Worm (Caenorhabditis elegans): ENCODE data around the gene F55G7.3.
A peak's percentile ranks its signal among the peaks of the same experiment; 100 is the strongest.

The F55G7.3 gene

DNA sequence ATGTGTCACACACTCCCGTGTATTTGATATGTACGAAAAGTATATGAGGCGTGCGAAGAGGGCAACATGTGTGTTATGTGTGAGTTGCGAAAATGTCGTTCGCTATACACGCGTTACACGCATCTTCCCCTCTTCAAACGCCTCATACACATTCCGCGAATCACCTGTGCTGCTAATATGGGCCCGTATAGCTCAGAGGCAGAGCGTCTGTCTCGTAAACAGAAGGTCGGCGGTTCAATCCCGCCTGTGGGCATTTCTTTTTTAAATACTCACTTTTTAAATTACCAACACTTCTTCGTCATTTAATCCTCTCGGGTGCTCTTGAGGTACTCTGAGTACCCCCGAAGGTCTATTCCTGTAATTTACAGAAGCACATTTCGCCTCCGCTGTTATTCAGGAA is 8.3 kb downstream of the F55G7.3 start:
- TF ChIP-seq W03F9.2 (tag; optimal IDR thresholded peaks at IDR 0.05) (no peak), dao-5 (tag; optimal IDR thresholded peaks at IDR 0.05) (no peak), him-1 (tag; optimal IDR thresholded peaks at IDR 0.05) (no peak)

DNA sequence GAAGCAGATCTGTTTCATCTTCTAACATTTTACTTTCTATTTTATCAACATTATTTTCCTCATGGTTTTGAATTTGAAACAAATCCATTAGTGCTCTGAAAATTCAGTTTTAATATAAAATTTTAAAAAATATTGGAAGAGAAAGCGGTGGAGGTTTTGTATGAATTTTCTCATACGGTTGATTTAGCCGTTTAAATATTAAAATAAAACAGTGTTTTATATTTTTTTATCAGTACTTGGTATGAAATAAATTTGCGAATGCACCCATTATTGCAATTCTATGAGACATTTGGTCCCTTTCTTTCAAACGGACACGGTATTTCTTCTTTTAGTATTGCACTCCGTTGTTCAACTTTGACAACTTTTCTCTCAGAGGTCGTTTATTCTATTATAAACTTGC is 10.3 kb downstream of the F55G7.3 start, which contains the start of gene dot-1.4:
TSS of gene dot-1.4 (minus strand) at position 101 of the 400 bp plus-strand sequence.
- TF ChIP-seq him-1 (tag; optimal IDR thresholded peaks at IDR 0.05) (no peak), W03F9.2 (tag; optimal IDR thresholded peaks at IDR 0.05) (no peak), dao-5 (tag; optimal IDR thresholded peaks at IDR 0.05) (no peak)

ce11 chrX:11927585-11927984 is 14.3 kb downstream of the F55G7.3 start, which contains the start of gene F55G7.4:
F55G7.4 (plus strand) TSS chrX:11927885.
- no peak for TF ChIP-seq him-1 (tag; optimal IDR thresholded peaks at IDR 0.05)
- TF ChIP-seq W03F9.2 (tag; optimal IDR thresholded peaks at IDR 0.05) = no peak
- TF ChIP-seq dao-5 (tag; optimal IDR thresholded peaks at IDR 0.05) = no peak

DNA sequence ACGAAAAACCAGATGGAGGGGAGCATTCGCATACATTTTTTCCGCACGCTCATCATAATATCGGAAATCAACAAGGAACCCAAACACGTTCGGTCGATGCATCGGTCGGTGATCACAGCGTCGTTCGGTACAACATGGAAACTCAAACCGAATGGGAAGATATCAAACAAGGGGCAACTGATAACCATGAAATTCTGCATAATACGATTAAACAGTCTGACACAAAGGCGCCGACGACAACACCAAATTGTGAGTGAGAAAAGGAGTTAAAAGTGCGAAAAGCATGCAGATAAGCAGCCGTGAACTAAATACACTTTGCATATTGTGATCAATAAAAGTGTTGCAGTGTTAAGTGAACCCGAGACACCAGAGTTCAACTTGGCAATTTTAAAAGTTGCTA is 16.6 kb downstream of the F55G7.3 start:
- TF ChIP-seq dao-5 (tag; optimal IDR thresholded peaks at IDR 0.05) = no peak
- TF ChIP-seq him-1 (tag; optimal IDR thresholded peaks at IDR 0.05) = no peak
- no peak for TF ChIP-seq W03F9.2 (tag; optimal IDR thresholded peaks at IDR 0.05)

- TF ChIP-seq W03F9.2 (tag; optimal IDR thresholded peaks at IDR 0.05) (peak; percentile 32), dao-5 (tag; optimal IDR thresholded peaks at IDR 0.05) (no peak), him-1 (tag; optimal IDR thresholded peaks at IDR 0.05) (no peak)
Measured at ce11 chrX:11924158-11924557, 17.7 kb downstream of the F55G7.3 start, which contains the start of gene F55G7.1. F55G7.1 (plus strand) TSS chrX:11924433.

DNA sequence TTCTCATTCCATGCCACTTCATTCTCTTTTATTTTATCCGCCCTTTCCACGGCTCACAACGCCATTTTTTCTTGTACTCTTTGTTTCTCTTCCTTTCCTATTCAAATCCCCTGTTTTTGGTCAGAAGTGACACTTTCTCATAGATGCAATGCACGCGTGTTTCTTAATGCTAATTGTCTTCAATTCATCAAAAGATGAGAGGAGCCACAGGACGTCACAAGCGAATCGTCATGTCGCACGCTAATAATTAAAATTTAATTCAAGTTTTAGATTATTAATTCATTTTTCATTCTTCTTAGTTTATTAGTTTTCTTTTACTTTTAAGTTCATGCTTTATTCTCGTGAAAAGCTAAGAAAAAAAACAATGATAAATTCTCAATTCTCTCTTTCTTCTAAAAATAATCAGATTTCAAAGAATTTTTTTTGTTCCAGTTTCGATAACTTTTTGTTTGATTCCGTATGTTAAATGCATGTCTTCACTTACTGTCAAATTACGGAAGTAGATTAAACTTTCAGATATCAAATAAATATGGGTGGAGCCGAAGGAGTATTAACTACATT is 21.0 kb downstream of the F55G7.3 start, which contains the start of gene Y62H9A.14:
TSS of gene Y62H9A.14 (plus strand) at position 511 of the 561 bp plus-strand sequence.
- TF ChIP-seq him-1 (tag; optimal IDR thresholded peaks at IDR 0.05) = no peak
- TF ChIP-seq dao-5 (tag; optimal IDR thresholded peaks at IDR 0.05) = no peak
- TF ChIP-seq W03F9.2 (tag; optimal IDR thresholded peaks at IDR 0.05) = no peak

DNA sequence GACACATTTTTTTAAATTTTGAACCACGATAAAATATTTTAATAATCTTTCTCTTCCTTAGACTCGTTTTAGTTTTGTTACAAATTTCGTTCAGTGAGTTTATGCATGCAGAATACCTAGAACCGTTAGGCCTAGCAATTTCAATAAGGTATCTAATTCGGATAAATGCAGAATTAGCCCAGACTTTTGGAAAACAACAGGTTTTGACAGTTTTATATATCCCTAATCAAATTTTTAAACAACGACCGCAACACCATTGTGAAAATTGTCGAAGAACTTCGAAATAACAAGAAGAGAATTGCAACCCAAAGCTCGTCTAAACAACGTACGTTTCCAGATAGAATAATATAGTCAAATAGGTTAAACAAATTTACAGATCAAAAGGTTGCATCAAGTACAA is 23.9 kb downstream of the F55G7.3 start, which contains the start of gene Y62H9A.16:
TSS of gene Y62H9A.16 (plus strand) at position 301 of the 400 bp plus-strand sequence.
- no peak for TF ChIP-seq dao-5 (tag; optimal IDR thresholded peaks at IDR 0.05)
- no peak for TF ChIP-seq W03F9.2 (tag; optimal IDR thresholded peaks at IDR 0.05)
- no peak for TF ChIP-seq him-1 (tag; optimal IDR thresholded peaks at IDR 0.05)

- TF ChIP-seq W03F9.2 (tag; optimal IDR thresholded peaks at IDR 0.05) (no peak), him-1 (tag; optimal IDR thresholded peaks at IDR 0.05) (no peak), dao-5 (tag; optimal IDR thresholded peaks at IDR 0.05) (no peak)
Measured at ce11 chrX:11916705-11917104, 25.1 kb downstream of the F55G7.3 start, which contains the start of gene Y62H9A.13. Y62H9A.13 (plus strand) TSS chrX:11917005.

DNA sequence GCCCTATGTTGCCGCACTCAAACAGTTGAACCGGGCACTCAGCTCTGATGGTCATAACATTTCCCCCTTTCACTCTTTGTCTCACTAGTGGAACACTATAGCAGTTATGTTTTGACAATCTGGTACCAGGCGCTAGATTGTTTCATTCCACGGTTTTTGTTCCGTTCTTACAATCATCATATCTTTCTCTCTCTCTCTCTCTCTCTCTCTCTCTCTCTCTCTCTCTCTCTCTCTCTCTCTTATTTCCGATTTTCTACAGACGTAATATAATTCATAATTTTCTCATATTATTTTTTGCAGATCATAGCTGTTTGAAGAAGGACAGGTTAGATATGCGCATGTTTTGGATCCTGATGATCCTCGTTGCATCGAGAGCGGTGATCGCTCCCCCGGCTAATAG is 28.0 kb downstream of the F55G7.3 start, which contains the start of gene Y62H9A.12:
TSS of gene Y62H9A.12 (plus strand) at position 301 of the 400 bp plus-strand sequence.
- TF ChIP-seq dao-5 (tag; optimal IDR thresholded peaks at IDR 0.05) = no peak
- TF ChIP-seq him-1 (tag; optimal IDR thresholded peaks at IDR 0.05) = no peak
- TF ChIP-seq W03F9.2 (tag; optimal IDR thresholded peaks at IDR 0.05) = no peak

ce11 chrX:11910046-11910445 is 31.8 kb downstream of the F55G7.3 start, which contains the start of gene Y62H9A.15:
Y62H9A.15 (minus strand) TSS chrX:11910145.
- TF ChIP-seq W03F9.2 (tag; optimal IDR thresholded peaks at IDR 0.05) = no peak
- no peak for TF ChIP-seq dao-5 (tag; optimal IDR thresholded peaks at IDR 0.05)
- no peak for TF ChIP-seq him-1 (tag; optimal IDR thresholded peaks at IDR 0.05)

ce11 chrX:11909168-11909567 is 32.7 kb downstream of the F55G7.3 start:
- no peak for TF ChIP-seq W03F9.2 (tag; optimal IDR thresholded peaks at IDR 0.05)
- TF ChIP-seq him-1 (tag; optimal IDR thresholded peaks at IDR 0.05) = no peak
- no peak for TF ChIP-seq dao-5 (tag; optimal IDR thresholded peaks at IDR 0.05)

DNA sequence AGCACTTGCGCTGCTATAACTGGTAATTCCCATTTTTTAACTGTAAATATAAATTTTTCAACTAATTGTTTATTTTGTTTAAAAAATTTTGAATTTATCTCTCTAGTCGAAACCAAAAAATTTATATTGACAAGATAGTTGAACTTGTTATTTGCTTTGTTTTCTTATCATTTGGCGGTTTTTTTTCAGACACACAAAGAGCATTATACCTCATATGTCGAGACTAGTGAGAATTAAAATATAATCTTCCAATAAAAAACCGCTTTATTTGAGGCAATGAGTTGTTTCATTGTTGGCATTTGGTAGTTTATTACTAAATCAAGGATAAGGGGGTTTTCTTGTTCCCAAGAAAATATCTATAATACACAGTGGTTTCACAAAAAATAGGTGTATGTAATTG is 33.6 kb downstream of the F55G7.3 start:
- TF ChIP-seq W03F9.2 (tag; optimal IDR thresholded peaks at IDR 0.05) (no peak), him-1 (tag; optimal IDR thresholded peaks at IDR 0.05) (no peak), dao-5 (tag; optimal IDR thresholded peaks at IDR 0.05) (no peak)

DNA sequence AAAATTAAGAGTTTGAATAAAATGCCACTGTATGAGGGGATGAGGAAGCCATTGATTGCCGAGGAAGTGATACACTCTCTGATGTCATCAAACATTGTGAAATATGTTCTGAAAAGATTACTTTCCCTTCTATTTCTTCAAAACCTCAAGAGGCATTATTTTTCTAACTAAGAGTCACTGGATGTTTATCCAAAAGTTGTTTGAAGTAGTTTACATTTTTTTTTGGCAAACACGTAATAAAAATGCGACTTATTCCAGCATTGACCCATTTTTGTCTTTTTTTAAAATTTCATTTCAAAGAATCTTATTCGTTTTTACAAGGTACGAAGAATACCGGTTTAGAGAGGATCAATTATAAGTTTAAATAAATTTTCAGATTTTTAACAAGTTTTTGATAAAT is 34.6 kb downstream of the F55G7.3 start, which contains the start of gene Y62H9A.11:
TSS of gene Y62H9A.11 (minus strand) at position 101 of the 400 bp plus-strand sequence.
- TF ChIP-seq W03F9.2 (tag; optimal IDR thresholded peaks at IDR 0.05) = no peak
- TF ChIP-seq dao-5 (tag; optimal IDR thresholded peaks at IDR 0.05) = no peak
- no peak for TF ChIP-seq him-1 (tag; optimal IDR thresholded peaks at IDR 0.05)

DNA sequence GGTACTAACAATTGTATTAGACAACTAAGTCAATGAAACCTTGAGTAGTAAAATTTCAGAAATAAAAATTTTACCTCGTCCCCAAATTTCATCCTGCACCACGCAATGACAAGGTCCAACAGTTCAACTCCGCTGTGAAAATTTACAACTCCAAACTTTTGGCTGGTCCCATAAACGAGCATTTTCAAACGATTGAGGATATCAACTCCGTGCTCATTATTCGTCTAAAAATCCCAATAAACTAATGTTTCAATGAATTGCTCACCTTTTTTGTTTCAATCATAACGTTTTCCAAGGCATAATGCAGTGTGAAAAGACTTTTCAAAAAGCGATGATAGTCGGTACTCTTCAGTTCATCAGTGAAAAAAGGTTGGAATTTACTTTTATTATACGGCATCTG is 35.2 kb downstream of the F55G7.3 start:
- TF ChIP-seq W03F9.2 (tag; optimal IDR thresholded peaks at IDR 0.05) (no peak), him-1 (tag; optimal IDR thresholded peaks at IDR 0.05) (no peak), dao-5 (tag; optimal IDR thresholded peaks at IDR 0.05) (no peak)
